Fruit fly (Drosophila melanogaster) whole organism, prepupa: ENCODE data around the gene CG33267.

ENCODE experiments used
- CG10631 ChIP-seq: fragments of 200-800 bp; sonication (Bioruptor generic); optimal IDR thresholded peaks from 2 replicates; lab custom pipeline; 2016; ENCODE audit warnings: missing biosample characterization, missing genetic modification characterization
- CG15336 ChIP-seq: fragments of 200-800 bp; sonication (Bioruptor generic); IDR thresholded peaks from 2 replicates; pipeline ENCODE4 v1.3.6; 2022; ENCODE audit warnings: missing biosample characterization, missing genetic modification characterization
- CG16779 ChIP-seq: fragments of 200-800 bp; sonication (Bioruptor generic); optimal IDR thresholded peaks from 3 replicates; lab custom pipeline; 2017; ENCODE audit warnings: missing biosample characterization, mild to moderate bottlenecking, missing genetic modification characterization
- CG32006 ChIP-seq: fragments of 200-800 bp; sonication (Bioruptor generic); optimal IDR thresholded peaks from 3 replicates; lab custom pipeline; 2017; ENCODE audit warnings: missing biosample characterization, mild to moderate bottlenecking, missing genetic modification characterization
- CG34406 ChIP-seq: fragments of 200-800 bp; sonication (Bioruptor generic); optimal IDR thresholded peaks from 3 replicates; lab custom pipeline; 2016; ENCODE audit warnings: missing biosample characterization, missing genetic modification characterization
- CG3919 ChIP-seq: fragments of 200-800 bp; sonication (Bioruptor generic); optimal IDR thresholded peaks from 3 replicates; lab custom pipeline; 2016; ENCODE audit warnings: missing biosample characterization, missing genetic modification characterization
- CG6163 ChIP-seq: fragments of 200-800 bp; sonication (Bioruptor generic); IDR thresholded peaks from 3 replicates; pipeline ENCODE4 v1.3.6; 2022; ENCODE audit warnings: missing biosample characterization, missing genetic modification characterization
- CG6276 ChIP-seq: fragments of 200-800 bp; sonication (Bioruptor generic); optimal IDR thresholded peaks from 2 replicates; lab custom pipeline; 2017; ENCODE audit warnings: missing biosample characterization, mild to moderate bottlenecking, missing genetic modification characterization
- CG6854 ChIP-seq: fragments of 200-800 bp; sonication (Bioruptor generic); optimal IDR thresholded peaks from 2 replicates; lab custom pipeline; 2017; ENCODE audit warnings: missing biosample characterization, mild to moderate bottlenecking, missing genetic modification characterization
- CG7368 ChIP-seq: fragments of 200-800 bp; sonication (Bioruptor generic); optimal IDR thresholded peaks from 3 replicates; lab custom pipeline; 2016; ENCODE audit warnings: missing biosample characterization, missing genetic modification characterization
- CG8119 ChIP-seq: fragments of 200-800 bp; sonication (Bioruptor generic); IDR thresholded peaks from 3 replicates; pipeline ENCODE4 v1.3.6; 2022; ENCODE audit warnings: missing biosample characterization, missing genetic modification characterization
- CG8319 ChIP-seq: fragments of 200-800 bp; sonication (Bioruptor generic); optimal IDR thresholded peaks from 3 replicates; lab custom pipeline; 2016; ENCODE audit warnings: missing biosample characterization, missing genetic modification characterization
- CG8632 ChIP-seq: fragments of 200-800 bp; sonication (Bioruptor generic); optimal IDR thresholded peaks from 3 replicates; lab custom pipeline; 2016; ENCODE audit warnings: missing biosample characterization, missing genetic modification characterization
- CG9139 ChIP-seq: fragments of 200-800 bp; sonication (Bioruptor generic); optimal IDR thresholded peaks from 3 replicates; lab custom pipeline; 2017; ENCODE audit warnings: missing biosample characterization, mild to moderate bottlenecking, missing genetic modification characterization
- Eip78C ChIP-seq: fragments of 200-800 bp; sonication (Bioruptor generic); peaks from one replicate; lab custom pipeline; 2016; ENCODE audit warnings: missing biosample characterization, missing genetic modification characterization
- Gug ChIP-seq: fragments of 200-800 bp; sonication (Bioruptor generic); IDR thresholded peaks from 2 replicates; pipeline ENCODE4 v1.3.6; 2022; ENCODE audit warnings: missing biosample characterization, missing genetic modification characterization
- Hr4 ChIP-seq: fragments of 200-800 bp; sonication (Bioruptor generic); optimal IDR thresholded peaks from 3 replicates; lab custom pipeline; 2016; ENCODE audit warnings: missing biosample characterization, missing genetic modification characterization
- OdsH ChIP-seq: fragments of 200-800 bp; sonication (Bioruptor generic); optimal IDR thresholded peaks from 3 replicates; lab custom pipeline; 2016; ENCODE audit warnings: missing biosample characterization, missing genetic modification characterization
- Smox ChIP-seq: fragments of 200-800 bp; sonication (Bioruptor generic); optimal IDR thresholded peaks from 3 replicates; lab custom pipeline; 2016; ENCODE audit warnings: missing biosample characterization, missing genetic modification characterization
- Sox102F ChIP-seq: fragments of 200-800 bp; sonication (Bioruptor generic); optimal IDR thresholded peaks from 2 replicates; lab custom pipeline; 2016; ENCODE audit warnings: missing biosample characterization, mild to moderate bottlenecking, missing genetic modification characterization
- Sox14 ChIP-seq: fragments of 200-800 bp; sonication (Bioruptor generic); optimal IDR thresholded peaks from 3 replicates; lab custom pipeline; 2016; ENCODE audit warnings: missing biosample characterization, missing genetic modification characterization
- cyc ChIP-seq: fragments of 200-800 bp; sonication (Bioruptor generic); optimal IDR thresholded peaks from 3 replicates; lab custom pipeline; 2016; ENCODE audit warnings: missing biosample characterization, missing genetic modification characterization
- dac ChIP-seq: fragments of 200-800 bp; sonication (Bioruptor generic); optimal IDR thresholded peaks from 2 replicates; lab custom pipeline; 2017; ENCODE audit warnings: missing biosample characterization, mild to moderate bottlenecking, missing genetic modification characterization
- dsx ChIP-seq: fragments of 200-800 bp; optimal IDR thresholded peaks from 3 replicates; lab custom pipeline; 2019; ENCODE audit warnings: missing biosample characterization, mild to moderate bottlenecking, missing genetic modification characterization, moderate library complexity; ENCODE audit not compliant: poor library complexity, severe bottlenecking
- eg ChIP-seq: fragments of 200-800 bp; sonication (Bioruptor generic); IDR thresholded peaks from 3 replicates; pipeline ENCODE4 v1.3.6; 2022; ENCODE audit warnings: missing biosample characterization, missing genetic modification characterization
- fd85E ChIP-seq: fragments of 200-800 bp; sonication (Bioruptor generic); optimal IDR thresholded peaks from 3 replicates; lab custom pipeline; 2016; ENCODE audit warnings: missing biosample characterization, missing genetic modification characterization
- fkh ChIP-seq: fragments of 200-800 bp; sonication (Bioruptor generic); optimal IDR thresholded peaks from 3 replicates; lab custom pipeline; 2017; ENCODE audit warnings: missing biosample characterization, mild to moderate bottlenecking, missing genetic modification characterization, moderate library complexity
- pdm3 ChIP-seq: fragments of 200-800 bp; sonication (Bioruptor generic); optimal IDR thresholded peaks from 3 replicates; lab custom pipeline; 2016; ENCODE audit warnings: missing biosample characterization, missing genetic modification characterization
- salr ChIP-seq, 2 experiments: fragments of 200-800 bp; sonication (Bioruptor generic); optimal IDR thresholded peaks; 3 replicates each; lab custom pipeline; 2016 to 2018; ENCODE audit warnings: missing biosample characterization in 2 of 2, missing genetic modification characterization in 2 of 2, mild to moderate bottlenecking in 1 of 2
- ss ChIP-seq, 2 experiments: fragments of 200-800 bp; sonication (Bioruptor generic); optimal IDR thresholded peaks; 2 replicates in 1 of 2; 3 replicates in 1 of 2; lab custom pipeline; 2017 to 2018; ENCODE audit warnings: mild to moderate bottlenecking in 2 of 2, missing biosample characterization in 2 of 2, missing genetic modification characterization in 2 of 2, moderate library complexity in 1 of 2
- vri ChIP-seq: fragments of 200-800 bp; sonication (Bioruptor generic); optimal IDR thresholded peaks from 3 replicates; lab custom pipeline; 2016; ENCODE audit warnings: missing biosample characterization, mild to moderate bottlenecking, missing genetic modification characterization

CG33267 gene

DNA sequence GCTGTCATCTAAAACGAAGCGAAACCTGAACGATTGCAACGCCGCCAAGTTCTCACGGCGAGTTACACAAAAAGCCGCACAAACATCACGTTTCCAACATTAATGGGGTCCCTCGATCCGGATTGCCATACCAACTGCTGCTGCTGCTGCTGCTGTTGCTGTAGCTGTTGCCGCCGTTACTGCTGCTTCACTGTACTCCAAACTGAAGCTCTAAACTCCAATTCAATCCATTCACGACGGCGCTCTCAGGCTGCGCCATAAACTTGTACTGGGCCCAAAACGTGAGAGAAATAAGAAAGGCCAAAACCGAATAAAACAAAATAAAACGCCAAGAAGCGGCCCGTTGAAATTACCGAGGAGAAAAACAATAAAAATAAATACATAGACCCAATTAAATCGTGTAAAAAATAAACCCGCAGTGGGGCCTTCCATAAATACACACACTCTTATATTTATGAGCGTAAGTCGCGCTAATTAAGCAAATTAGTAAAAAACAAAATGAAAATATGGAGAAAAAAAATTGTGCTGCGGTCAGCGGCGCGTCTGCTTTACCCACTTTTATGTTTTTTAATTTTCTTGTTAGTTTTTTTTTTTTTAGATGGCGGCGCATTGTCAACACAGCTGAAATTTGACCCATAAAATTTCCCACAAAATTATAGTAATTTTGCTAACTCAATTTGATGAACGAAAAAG, 16.8 kb upstream of the CG33267 start:
- TF ChIP-seq Eip78C (peak; percentile 25), CG6276 (GFP tag; lab: Kevin White, UChicago) (peak; percentile 34), CG34406 (GFP tag; lab: Kevin White, UChicago) (no peak)

- TF ChIP-seq CG6854 (GFP tag; lab: Kevin White, UChicago) (no peak), Eip78C (no peak), pdm3 (GFP tag; lab: Kevin White, UChicago) (no peak), CG8319 (GFP tag; lab: Kevin White, UChicago) (no peak), Hr4 (no peak), OdsH (GFP tag; lab: Kevin White, UChicago) (no peak), CG8119 (no peak), CG3919 (no peak), CG16779 (no peak), CG8632 (GFP tag; lab: Kevin White, UChicago) (no peak), fkh (GFP tag; lab: Kevin White, UChicago) (no peak), fd85E (GFP tag; lab: Kevin White, UChicago) (no peak), CG6276 (GFP tag; lab: Kevin White, UChicago) (no peak), ss (GFP tag; optimal IDR thresholded peaks at IDR 0.05; lab: Kevin White, UChicago) (no peak), CG10631 (GFP tag; lab: Kevin White, UChicago) (no peak), Sox14 (no peak), dac (no peak)
- TF ChIP-seq, all 60 proteins: peak for 0
Observed at dm6 chr3L:11548009-11548408, 16.3 kb upstream of the CG33267 start.

DNA sequence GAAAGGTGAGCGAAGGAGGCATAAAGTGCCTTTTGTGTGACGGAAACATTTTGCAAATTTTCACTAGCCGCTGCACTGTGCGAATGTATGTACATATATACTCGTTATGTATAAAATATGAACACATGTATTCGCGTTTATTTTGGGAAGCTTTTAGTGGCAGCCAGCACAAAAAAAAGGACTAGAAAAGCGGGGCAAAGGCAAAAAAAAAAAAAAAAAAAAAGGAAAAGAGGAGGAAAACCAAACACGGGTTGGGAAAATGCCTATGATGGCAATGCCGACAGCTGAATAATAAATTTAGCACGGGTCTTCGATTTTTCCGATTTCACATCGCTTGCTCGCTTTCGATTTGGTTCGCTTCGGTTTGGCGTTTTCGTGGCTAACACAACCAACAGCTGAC, 14.9 kb upstream of the CG33267 start:
- TF ChIP-seq CG15336 (GFP tag; lab: Robert Waterston, UW) (0 out of 2 replicates have a peak, but pooled peaks have one; percentile 27), salr (GFP tag; optimal IDR thresholded peaks at IDR 0.05; lab: Kevin White, UChicago) (no peak), ss (GFP tag; optimal IDR thresholded peaks at IDR 0.05; lab: Kevin White, UChicago) (no peak), dsx (GFP tag; lab: Kevin White, UChicago) (no peak), Eip78C (peak; percentile 11), Sox14 (no peak), CG6276 (GFP tag; lab: Kevin White, UChicago) (peak; percentile 22), pdm3 (GFP tag; lab: Kevin White, UChicago) (no peak), Sox102F (GFP tag; lab: Kevin White, UChicago) (no peak), fkh (GFP tag; lab: Kevin White, UChicago) (no peak), eg (GFP tag; lab: Robert Waterston, UW) (peak; percentile 61; the same call in 2 of the 3 replicates), CG8119 (peak; percentile 55; the same call in 2 of the 3 replicates), cyc (GFP tag; lab: Kevin White, UChicago) (no peak), Gug (GFP tag; lab: Robert Waterston, UW) (peak; percentile 13; the same call in 1 of the 2 replicates), vri (no peak), CG9139 (GFP tag; lab: Kevin White, UChicago) (no peak), CG8632 (GFP tag; lab: Kevin White, UChicago) (no peak), CG32006 (GFP tag; lab: Kevin White, UChicago) (no peak), Smox (GFP tag; lab: Kevin White, UChicago) (no peak)

dm6 chr3L:11550359-11551056, 13.8 kb upstream of the CG33267 start:
- TF ChIP-seq CG7368 (no peak), fkh (GFP tag; lab: Kevin White, UChicago) (peak; percentile 66), CG6163 (GFP tag; lab: Robert Waterston, UW) (0 out of 3 replicates have a peak, but pooled peaks have one; percentile 24)
